Worm (Caenorhabditis elegans): Measurements from ENCODE around the gene H14E04.3.
"Not testable (repeated sequence)": the region's sequence is repeated elsewhere in the genome, so short reads cannot be mapped to it uniquely, and the experiment has no call there.

The H14E04.3 gene

DNA sequence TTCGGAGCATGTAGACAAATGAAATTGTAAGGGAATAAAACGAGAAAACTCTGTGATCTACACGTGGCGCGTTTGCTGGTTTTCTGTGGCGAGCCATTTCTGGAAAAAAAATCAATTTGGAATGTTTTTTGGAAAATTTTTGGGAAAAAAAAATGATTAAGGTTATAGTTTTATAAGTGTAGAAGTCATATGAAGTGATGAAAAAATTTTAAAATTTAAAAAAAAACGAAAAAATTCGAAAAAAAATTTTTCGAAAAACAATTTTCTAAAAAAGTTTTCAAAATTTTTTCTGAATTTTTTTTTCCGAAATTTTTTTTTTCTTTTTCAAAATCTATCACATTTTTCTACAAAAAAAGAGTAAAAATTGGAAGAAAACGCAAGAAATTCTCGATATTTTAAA is at the start of gene H14E04.3:
Gene H14E04.3 (minus strand): TSS at position 101 of the 400 bp plus-strand sequence.
- TF ChIP-seq ztf-4 (tag; optimal IDR thresholded peaks at IDR 0.05) (no peak), nhr-28 (tag; optimal IDR thresholded peaks at IDR 0.05) (no peak), nhr-11 (tag; optimal IDR thresholded peaks at IDR 0.05) (no peak), jun-1 (tag; optimal IDR thresholded peaks at IDR 0.05) (no peak), daf-12 (tag; optimal IDR thresholded peaks at IDR 0.05) (no peak)

DNA sequence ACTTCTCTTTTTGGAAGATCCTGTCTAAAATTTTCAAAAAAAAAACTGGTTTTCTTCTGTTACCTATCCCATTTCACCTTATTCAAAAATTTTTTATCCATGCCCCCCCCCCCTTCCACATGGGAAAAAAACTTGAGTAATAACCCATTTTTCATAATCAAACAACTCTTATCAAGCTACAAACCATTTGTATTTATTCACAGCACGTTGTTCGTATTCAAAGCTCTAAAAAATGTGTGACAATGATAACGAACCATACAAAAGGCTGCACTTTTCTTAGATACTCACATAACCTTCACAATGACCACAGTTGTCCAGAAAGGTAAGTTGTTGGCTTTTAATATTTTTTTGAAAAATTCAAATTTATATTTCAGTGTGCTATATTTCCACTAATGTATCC is 49.4 kb upstream of the H14E04.3 start, which contains the start of gene E02H9.6:
Gene E02H9.6 (plus strand): TSS at position 301 of the 400 bp plus-strand sequence.
- TF ChIP-seq fkh-2, elt-1, nhr-67 (tag; optimal IDR thresholded peaks at IDR 0.05): not testable (repeated sequence)

ce11 chrIII:2435373-2435772 is 49.0 kb upstream of the H14E04.3 start, which contains the start of gene W04B5.6:
W04B5.6 (minus strand) TSS chrIII:2435473.
- TF ChIP-seq lin-15B, elt-2, elt-1 (tag; optimal IDR thresholded peaks at IDR 0.05): not testable (repeated sequence)

ce11 chrIII:2432925-2433324 is 46.5 kb upstream of the H14E04.3 start:
- TF ChIP-seq unc-62 (GFP tag; optimal IDR thresholded peaks at IDR 0.05): no peak
- no peak for TF ChIP-seq eor-1 (tag; optimal IDR thresholded peaks at IDR 0.05)
- TF ChIP-seq ztf-4 (tag; optimal IDR thresholded peaks at IDR 0.05): no peak
- no peak for TF ChIP-seq unc-39 (tag; optimal IDR thresholded peaks at IDR 0.05)
- TF ChIP-seq mdl-1 (tag; optimal IDR thresholded peaks at IDR 0.05): no peak
- TF ChIP-seq lin-39 (tag; optimal IDR thresholded peaks at IDR 0.05): no peak
- no peak for TF ChIP-seq nhr-67 (tag; optimal IDR thresholded peaks at IDR 0.05)
- TF ChIP-seq ZK546.5 (tag; optimal IDR thresholded peaks at IDR 0.05): no peak
- TF ChIP-seq ceh-9 (tag; optimal IDR thresholded peaks at IDR 0.05): no peak
- TF ChIP-seq elt-3 (tag; optimal IDR thresholded peaks at IDR 0.05): no peak
- TF ChIP-seq snpc-4 (tag; optimal IDR thresholded peaks at IDR 0.05): no peak
- TF ChIP-seq elt-1 (tag; optimal IDR thresholded peaks at IDR 0.05): no peak
- no peak for TF ChIP-seq nhr-25 (tag; optimal IDR thresholded peaks at IDR 0.05)
- TF ChIP-seq nhr-12 (tag; optimal IDR thresholded peaks at IDR 0.05): no peak
- no peak for TF ChIP-seq lsy-12 (tag; optimal IDR thresholded peaks at IDR 0.05)
- no peak for TF ChIP-seq skn-1 (tag; optimal IDR thresholded peaks at IDR 0.05)
- TF ChIP-seq nhr-76 (tag; optimal IDR thresholded peaks at IDR 0.05): no peak

- TF ChIP-seq lsy-12 (tag; optimal IDR thresholded peaks at IDR 0.05) (no peak), mdl-1 (tag; optimal IDR thresholded peaks at IDR 0.05) (no peak), nhr-237 (tag; optimal IDR thresholded peaks at IDR 0.05) (no peak), zag-1 (tag; optimal IDR thresholded peaks at IDR 0.05) (no peak), ceh-28 (tag; optimal IDR thresholded peaks at IDR 0.05) (peak; percentile 5), nfya-1 (tag; optimal IDR thresholded peaks at IDR 0.05; ENCODE audit: insufficient read depth) (peak; percentile 19), tbx-2 (tag; optimal IDR thresholded peaks at IDR 0.05) (no peak), fos-1 (tag; optimal IDR thresholded peaks at IDR 0.05) (no peak), unc-62 (GFP tag; optimal IDR thresholded peaks at IDR 0.05) (no peak), ztf-11 (tag; optimal IDR thresholded peaks at IDR 0.05) (no peak), sea-2 (GFP tag; optimal IDR thresholded peaks at IDR 0.05) (no peak), aly-2 (tag; optimal IDR thresholded peaks at IDR 0.05) (no peak), hmg-11 (tag; optimal IDR thresholded peaks at IDR 0.05) (peak; percentile 48), elt-2 (tag; optimal IDR thresholded peaks at IDR 0.05) (no peak), ama-1 (optimal IDR thresholded peaks at IDR 0.05) (no peak), nhr-77 (tag; optimal IDR thresholded peaks at IDR 0.05) (no peak), mml-1 (tag; optimal IDR thresholded peaks at IDR 0.05) (no peak)
These were observed 39.7 kb upstream of the H14E04.3 start, which contains the start of gene W04B5.8 for ce11 chrIII:2426122-2426521. W04B5.8 (plus strand) TSS chrIII:2426316.

Data from whole organism, L3 larva.